Fruit fly (Drosophila melanogaster) S2 (cell line): ENCODE measurements around the gene mst.

Experiments
- CG8478 ChIP-seq: fragments of >200 bp; optimal IDR thresholded peaks from 2 replicates; lab custom pipeline; 2018
- CTCF ChIP-seq, 2 experiments: fragments of >200 bp; optimal IDR thresholded peaks; 2 replicates each; lab custom pipeline; 2018

DNA sequence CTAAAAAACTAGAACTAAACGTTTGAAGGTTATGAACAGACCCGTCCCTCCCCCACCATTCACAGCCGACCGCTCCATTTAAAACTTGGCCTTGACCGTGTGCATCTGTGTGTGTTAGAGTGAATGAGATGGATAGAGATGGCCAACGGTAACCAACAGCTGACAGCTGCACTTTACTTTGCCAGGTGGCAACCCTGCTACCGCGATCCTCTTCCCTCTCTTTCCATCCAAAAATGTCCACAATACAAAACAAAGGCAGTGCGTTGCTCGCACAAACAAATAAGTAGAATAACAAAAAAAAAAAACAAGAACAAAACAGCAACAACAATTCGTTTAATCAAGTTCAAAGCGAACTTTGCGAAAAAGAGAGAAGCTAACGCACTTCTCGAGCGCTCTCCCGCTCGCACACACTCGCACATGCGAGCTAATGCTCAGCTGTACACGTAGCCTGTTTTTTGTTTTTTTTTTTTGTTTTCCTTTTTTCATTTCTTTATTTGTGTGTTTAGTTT lies 20.3 kb upstream of the mst start:
- TF ChIP-seq CTCF (optimal IDR thresholded peaks at IDR 0.05; lab: Kevin White, UChicago) (no peak), CG8478 (lab: Kevin White, UChicago) (no peak)
